Worm (Caenorhabditis elegans) whole organism, young adult: ENCODE results near the gene apt-9.

Experiments used
- B0336.3 ChIP-seq: fragments of 200-800 bp; sonication (Bioruptor generic); IDR thresholded peaks from 2 replicates; pipeline ENCODE4 v1.3.6; 2022; ENCODE audit warnings: missing genetic modification characterization, missing compliant biosample characterization
- F52B5.7 ChIP-seq: sonication (generic microtip); optimal IDR thresholded peaks from 2 replicates; lab custom pipeline; 2016; ENCODE audit warnings: mild to moderate bottlenecking, missing genetic modification characterization, missing compliant biosample characterization
- ama-1 ChIP-seq, 3 experiments: fragments of 150-350 bp in 1 of 3; sonication (generic microtip) in 2 of 3; optimal IDR thresholded peaks; 2 replicates each; lab custom pipeline; 2014 to 2018; ENCODE audit warnings: missing biosample characterization in 2 of 3, missing genetic modification characterization in 2 of 3, missing genetic modification reagents in 2 of 3
- dpff-1 ChIP-seq: sonication (generic microtip); optimal IDR thresholded peaks from 2 replicates; lab custom pipeline; 2017; ENCODE audit warnings: mild to moderate bottlenecking, missing genetic modification characterization, missing compliant biosample characterization
- egl-44 ChIP-seq: fragments of 200-800 bp; sonication (Bioruptor generic); IDR thresholded peaks from 2 replicates; pipeline ENCODE4 v1.3.6; 2022; ENCODE audit warnings: missing genetic modification reagents, missing genetic modification characterization, missing compliant biosample characterization
- lag-1 ChIP-seq: fragments of 200-800 bp; sonication (Bioruptor generic); IDR thresholded peaks from 2 replicates; pipeline ENCODE4 v1.3.6; 2022; ENCODE audit warnings: missing genetic modification reagents, missing genetic modification characterization, missing compliant biosample characterization
- let-607 ChIP-seq, 2 experiments: fragments of 200-800 bp in 1 of 2; sonication (Bioruptor generic) in 1 of 2; sonication (generic microtip) in 1 of 2; optimal IDR thresholded peaks; 2 replicates each; lab custom pipeline; 2016 to 2018; ENCODE audit warnings: mild to moderate bottlenecking in 2 of 2, missing compliant biosample characterization in 2 of 2, missing genetic modification characterization in 2 of 2, moderate library complexity in 2 of 2, missing genotype in 1 of 2
- mes-4 ChIP-seq: sonication (generic microtip); optimal IDR thresholded peaks from 2 replicates; lab custom pipeline; 2016; ENCODE audit warnings: missing genotype, missing genetic modification characterization, missing compliant biosample characterization
- snpc-4 ChIP-seq, 5 experiments: fragments of 150-350 bp in 1 of 5; sonication (generic microtip) in 4 of 5; optimal IDR thresholded peaks; 2 replicates each; lab custom pipeline; 2014 to 2018; ENCODE audit warnings: missing genetic modification characterization in 5 of 5, missing biosample characterization in 3 of 5, antibody characterized with exemption in 2 of 5, mild to moderate bottlenecking in 2 of 5, missing compliant biosample characterization in 2 of 5, missing genotype in 2 of 5, moderate library complexity in 2 of 5, missing genetic modification reagents in 1 of 5
- tbx-9 ChIP-seq: sonication (generic microtip); optimal IDR thresholded peaks from 2 replicates; lab custom pipeline; 2016; ENCODE audit warnings: borderline replicate concordance, missing genetic modification characterization, inconsistent platforms, missing compliant biosample characterization

DNA sequence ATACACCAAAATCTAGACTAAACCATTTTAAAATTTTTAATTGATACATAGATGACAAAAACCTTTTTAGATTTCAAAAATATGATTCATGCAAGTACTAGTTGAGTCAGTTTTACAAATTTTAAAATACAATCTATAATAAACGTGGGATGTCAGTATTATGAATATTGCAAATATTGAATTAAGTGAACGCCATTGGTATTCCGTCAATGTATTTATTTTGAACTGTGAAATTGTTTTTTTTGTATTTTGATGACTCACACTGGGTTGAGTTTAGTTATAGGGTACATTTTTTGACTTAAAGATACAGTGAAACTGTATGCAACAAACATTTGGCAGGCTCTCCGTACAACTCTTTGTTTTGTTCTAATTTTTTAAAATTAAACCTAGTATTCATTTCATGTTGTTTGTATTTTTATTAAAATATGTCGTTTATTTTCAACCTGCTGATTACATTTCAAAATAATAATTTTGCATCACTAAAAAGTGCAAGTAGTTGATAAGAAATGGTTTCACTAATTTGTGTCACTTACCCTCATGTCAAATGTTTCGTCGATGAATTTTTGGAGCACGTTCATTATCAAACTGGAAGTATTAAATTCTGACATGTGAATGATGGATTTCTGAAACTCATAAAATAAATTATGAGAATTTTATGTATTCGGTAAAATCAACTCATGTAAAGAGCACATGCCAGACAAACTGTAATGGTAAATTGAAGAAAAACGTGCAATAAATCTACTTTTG is 36.7 kb downstream of the apt-9 start, which contains the start of gene W02H3.1:
- TF ChIP-seq lag-1 (GFP tag; lab: Robert Waterston, UW) (no peak), let-607 (tag; optimal IDR thresholded peaks at IDR 0.05; lab: Kevin White, UChicago) (peak in 1 of 2 experiments; percentile 2), snpc-4 (GFP tag; optimal IDR thresholded peaks at IDR 0.05; lab: Kevin White, UChicago) (no peak), snpc-4 (tag; optimal IDR thresholded peaks at IDR 0.05; lab: Kevin White, UChicago) (no peak), egl-44 (GFP tag; lab: Robert Waterston, UW) (no peak), dpff-1 (tag; lab: Kevin White, UChicago) (no peak), ama-1 (optimal IDR thresholded peaks at IDR 0.05; lab: Kevin White, UChicago) (no peak), ama-1 (GFP tag; optimal IDR thresholded peaks at IDR 0.05; lab: Kevin White, UChicago) (no peak), B0336.3 (GFP tag; lab: Robert Waterston, UW) (no peak), F52B5.7 (tag; lab: Kevin White, UChicago) (no peak), tbx-9 (tag; lab: Kevin White, UChicago) (no peak), mes-4 (tag; lab: Kevin White, UChicago) (no peak)
